Fruit fly (Drosophila melanogaster) whole organism: ENCODE results near the gene elg1.

Experiments
- CG8478 ChIP-seq: fragments of >200 bp; optimal IDR thresholded peaks from 2 replicates; lab custom pipeline; 2018; ENCODE audit warnings: inconsistent platforms
- Dll ChIP-seq: fragments of >200 bp; optimal IDR thresholded peaks from 2 replicates; lab custom pipeline; 2017
- EcR ChIP-seq, 2 experiments: fragments of >200 bp; optimal IDR thresholded peaks; 2 replicates each; lab custom pipeline; 2017; ENCODE audit warnings: missing biosample characterization in 2 of 2, missing genetic modification characterization in 2 of 2, missing genetic modification reagents in 2 of 2
- psq ChIP-seq: fragments of >200 bp; optimal IDR thresholded peaks from 2 replicates; lab custom pipeline; 2017

- TF ChIP-seq psq (lab: Kevin White, UChicago), result no peak
- TF ChIP-seq CG8478 (lab: Kevin White, UChicago), result no peak
- TF ChIP-seq EcR (GFP tag; optimal IDR thresholded peaks at IDR 0.05; lab: Kevin White, UChicago), result no peak
- TF ChIP-seq Dll (lab: Kevin White, UChicago), result no peak
These were observed 27.6 kb downstream of the elg1 start for dm6 chr3L:16159161-16160072.
